Worm (Caenorhabditis elegans) whole organism, L4 larva: ENCODE data around the gene F41D9.2.

Source experiments
- F10B5.3 ChIP-seq: sonication (generic microtip); optimal IDR thresholded peaks from 2 replicates; lab custom pipeline; 2016; ENCODE audit warnings: mild to moderate bottlenecking, missing genetic modification characterization, missing compliant biosample characterization
- T26A8.4 ChIP-seq: fragments of 200-800 bp; sonication (Bioruptor generic); IDR thresholded peaks from 2 replicates; pipeline ENCODE4 v1.3.6; 2022; ENCODE audit warnings: missing genetic modification characterization, missing compliant biosample characterization
- ZK337.2 ChIP-seq: fragments of 200-800 bp; sonication (Bioruptor generic); IDR thresholded peaks from 2 replicates; pipeline ENCODE4 v1.3.6; 2022; ENCODE audit warnings: missing genetic modification reagents, missing genetic modification characterization, missing compliant biosample characterization
- aha-1 ChIP-seq: fragments of 150-350 bp; peaks from one replicate; lab custom pipeline; 2014; ENCODE audit warnings: missing biosample characterization, missing genetic modification characterization
- ceh-62 ChIP-seq: sonication (generic microtip); optimal IDR thresholded peaks from 2 replicates; lab custom pipeline; 2017; ENCODE audit warnings: missing biosample characterization, missing genetic modification characterization
- daf-16 ChIP-seq, 3 experiments: sonication (generic microtip); optimal IDR thresholded peaks; 2 replicates each; lab custom pipeline; 2016 to 2017; ENCODE audit warnings: missing genetic modification characterization in 3 of 3, missing genetic modification reagents in 3 of 3, mild to moderate bottlenecking in 2 of 3, missing compliant biosample characterization in 2 of 3, missing biosample characterization in 1 of 3, moderate library complexity in 1 of 3
- daf-8 ChIP-seq: fragments of 200-800 bp; sonication (Bioruptor generic); IDR thresholded peaks from 2 replicates; pipeline ENCODE4 v1.3.6; 2022; ENCODE audit warnings: missing genetic modification characterization, missing compliant biosample characterization
- dmd-6 ChIP-seq: fragments of 200-800 bp; sonication (Bioruptor generic); IDR thresholded peaks from 2 replicates; pipeline ENCODE4 v1.3.6; 2022; ENCODE audit warnings: missing genetic modification reagents, missing genetic modification characterization, missing compliant biosample characterization
- dpl-1 ChIP-seq: fragments of 150-350 bp; optimal IDR thresholded peaks from 2 replicates; lab custom pipeline; 2014; ENCODE audit warnings: missing biosample characterization, missing genetic modification reagents, missing genetic modification characterization
- dve-1 ChIP-seq: sonication (generic microtip); optimal IDR thresholded peaks from 2 replicates; lab custom pipeline; 2017; ENCODE audit warnings: antibody characterized with exemption, mild to moderate bottlenecking, missing genetic modification characterization, missing compliant biosample characterization; ENCODE audit not compliant: insufficient read depth
- fos-1 ChIP-seq: fragments of 150-350 bp; optimal IDR thresholded peaks from 2 replicates; lab custom pipeline; 2014; ENCODE audit warnings: missing biosample characterization, missing genetic modification characterization
- hif-1 ChIP-seq, 2 experiments: sonication (generic microtip); optimal IDR thresholded peaks; 2 replicates each; lab custom pipeline; 2016 to 2017; ENCODE audit warnings: missing compliant biosample characterization in 2 of 2, missing genetic modification characterization in 2 of 2, missing genetic modification reagents in 2 of 2, missing genotype in 2 of 2, mild to moderate bottlenecking in 1 of 2
- hlh-11 ChIP-seq: fragments of 200-800 bp; sonication (Bioruptor generic); optimal IDR thresholded peaks from 2 replicates; lab custom pipeline; 2018; ENCODE audit warnings: mild to moderate bottlenecking, missing genetic modification characterization, missing compliant biosample characterization
- hlh-30 ChIP-seq: sonication (generic microtip); optimal IDR thresholded peaks from 2 replicates; lab custom pipeline; 2017; ENCODE audit warnings: antibody characterized with exemption, mild to moderate bottlenecking, missing genetic modification characterization, missing compliant biosample characterization; ENCODE audit not compliant: insufficient read depth
- lim-7 ChIP-seq: fragments of 200-800 bp; sonication (Bioruptor generic); IDR thresholded peaks from 2 replicates; pipeline ENCODE4 v1.3.6; 2022; ENCODE audit warnings: missing genetic modification characterization, missing compliant biosample characterization
- lin-13 ChIP-seq: fragments of 150-350 bp; optimal IDR thresholded peaks from 2 replicates; lab custom pipeline; 2014; ENCODE audit warnings: missing biosample characterization, missing genetic modification reagents, missing genetic modification characterization
- lsy-2 ChIP-seq, 2 experiments: fragments of 150-350 bp in 1 of 2; sonication (generic microtip) in 1 of 2; optimal IDR thresholded peaks; 2 replicates each; lab custom pipeline; 2014 to 2017; ENCODE audit warnings: missing biosample characterization in 2 of 2, missing genetic modification characterization in 2 of 2
- mep-1 ChIP-seq: fragments of 150-350 bp; sonication (generic microtip); optimal IDR thresholded peaks from 3 replicates; lab custom pipeline; 2014; ENCODE audit warnings: missing biosample characterization, missing genetic modification characterization
- mes-2 ChIP-seq: sonication (generic microtip); optimal IDR thresholded peaks from 2 replicates; lab custom pipeline; 2016; ENCODE audit warnings: missing genotype, mild to moderate bottlenecking, missing genetic modification characterization, missing compliant biosample characterization; ENCODE audit not compliant: poor library complexity, severe bottlenecking
- mxl-2 ChIP-seq: fragments of 200-800 bp; sonication (Bioruptor generic); conservative IDR thresholded peaks from 2 replicates; pipeline ENCODE4 v1.3.6; 2022; ENCODE audit warnings: missing genetic modification reagents, missing genetic modification characterization, missing compliant biosample characterization
- mxl-3 ChIP-seq: fragments of 200-800 bp; sonication (Bioruptor generic); optimal IDR thresholded peaks from 2 replicates; lab custom pipeline; 2018; ENCODE audit warnings: mild to moderate bottlenecking, missing genetic modification characterization, missing compliant biosample characterization
- nhr-10 ChIP-seq: fragments of 150-350 bp; optimal IDR thresholded peaks from 2 replicates; lab custom pipeline; 2014; ENCODE audit warnings: missing biosample characterization, missing genetic modification characterization
- nhr-11 ChIP-seq: fragments of 150-350 bp; optimal IDR thresholded peaks from 2 replicates; lab custom pipeline; 2014; ENCODE audit warnings: missing biosample characterization, missing genetic modification characterization
- nhr-25 ChIP-seq: sonication (generic microtip); optimal IDR thresholded peaks from 2 replicates; lab custom pipeline; 2017; ENCODE audit warnings: missing genetic modification characterization, mild to moderate bottlenecking, missing compliant biosample characterization, antibody characterized with exemption, moderate library complexity, borderline replicate concordance; ENCODE audit not compliant: insufficient read depth
- nhr-28 ChIP-seq: fragments of 150-350 bp; optimal IDR thresholded peaks from 2 replicates; lab custom pipeline; 2014; ENCODE audit warnings: missing biosample characterization, missing genetic modification characterization
- nhr-6 ChIP-seq: fragments of 150-350 bp; optimal IDR thresholded peaks from 2 replicates; lab custom pipeline; 2014; ENCODE audit warnings: missing biosample characterization, missing genetic modification characterization
- nhr-76 ChIP-seq: fragments of 150-350 bp; optimal IDR thresholded peaks from 2 replicates; lab custom pipeline; 2014; ENCODE audit warnings: missing biosample characterization, missing genetic modification characterization
- nhr-77 ChIP-seq: fragments of 150-350 bp; optimal IDR thresholded peaks from 2 replicates; lab custom pipeline; 2014; ENCODE audit warnings: missing biosample characterization, missing genetic modification characterization
- pha-4 ChIP-seq, 2 experiments: fragments of 150-350 bp in 1 of 2; fragments of 200-800 bp in 1 of 2; sonication (Bioruptor generic) in 1 of 2; IDR thresholded peaks in 1 of 2; optimal IDR thresholded peaks in 1 of 2; 2 replicates each; pipeline versions ENCODE4 v1.3.6 to Lab custom; 2014 to 2022; ENCODE audit warnings: missing genetic modification characterization in 2 of 2, missing genetic modification reagents in 2 of 2, missing biosample characterization in 1 of 2, missing compliant biosample characterization in 1 of 2
- pqm-1 ChIP-seq: sonication (generic microtip); optimal IDR thresholded peaks from 2 replicates; lab custom pipeline; 2017; ENCODE audit warnings: missing biosample characterization, missing genetic modification characterization
- rbr-2 ChIP-seq: sonication (generic microtip); optimal IDR thresholded peaks from 2 replicates; lab custom pipeline; 2016; ENCODE audit warnings: missing genotype, missing genetic modification characterization, missing compliant biosample characterization
- saeg-2 ChIP-seq: fragments of 200-800 bp; sonication (Bioruptor generic); IDR thresholded peaks from 2 replicates; pipeline ENCODE4 v1.3.6; 2022; ENCODE audit warnings: missing genetic modification reagents, missing genetic modification characterization, missing compliant biosample characterization
- snpc-1.2 ChIP-seq: fragments of 200-800 bp; sonication (Bioruptor generic); IDR thresholded peaks from 2 replicates; pipeline ENCODE4 v1.3.6; 2022; ENCODE audit warnings: missing genetic modification reagents, missing genetic modification characterization, missing compliant biosample characterization
- zfp-3 ChIP-seq: fragments of 200-800 bp; sonication (Bioruptor generic); conservative IDR thresholded peaks from 2 replicates; pipeline ENCODE4 v1.3.6; 2022; ENCODE audit warnings: missing genetic modification reagents, missing genetic modification characterization, missing compliant biosample characterization
- zip-2 ChIP-seq: fragments of 150-350 bp; optimal IDR thresholded peaks from 2 replicates; lab custom pipeline; 2014; ENCODE audit warnings: missing biosample characterization, missing genetic modification characterization

The F41D9.2 gene

ce11 chrX:8428319-8428888, 43.7 kb upstream of the F41D9.2 start, which contains the start of gene F08F1.3:
TSS of gene F08F1.3 (plus strand) at chrX:8428838.
- TF ChIP-seq dve-1 (tag; lab: Kevin White, UChicago) = peak; percentile 78
- peak; percentile 29; the same call in 1 of the 2 replicates for TF ChIP-seq dmd-6 (GFP tag; lab: Robert Waterston, UW)
- peak; percentile 52 for TF ChIP-seq nhr-28 (tag; lab: Kevin White, UChicago)
- TF ChIP-seq pqm-1 (tag; lab: Kevin White, UChicago) = peak; percentile 80
- TF ChIP-seq daf-16 (GFP tag; optimal IDR thresholded peaks at IDR 0.05; lab: Kevin White, UChicago) = no peak
- TF ChIP-seq daf-16 (tag; optimal IDR thresholded peaks at IDR 0.05; lab: Kevin White, UChicago) = peak; percentile 83
- TF ChIP-seq snpc-1.2 (GFP tag; lab: Robert Waterston, UW) = no peak
- TF ChIP-seq zfp-3 (GFP tag; lab: Robert Waterston, UW) = no peak
- peak; percentile 21 for TF ChIP-seq hlh-11 (tag; lab: Kevin White, UChicago)
- TF ChIP-seq, all 104 proteins: peak for 6

- TF ChIP-seq daf-8 (GFP tag; lab: Robert Waterston, UW) (no peak), lin-13 (no peak), lim-7 (GFP tag; lab: Robert Waterston, UW) (no peak), mxl-2 (GFP tag; lab: Robert Waterston, UW) (no peak), aha-1 (tag; lab: Kevin White, UChicago) (peak; percentile 72), ZK337.2 (no peak), daf-16 (GFP tag; optimal IDR thresholded peaks at IDR 0.05; lab: Kevin White, UChicago) (no peak), daf-16 (tag; optimal IDR thresholded peaks at IDR 0.05; lab: Kevin White, UChicago) (no peak)
These were observed 41.5 kb upstream of the F41D9.2 start for ce11 chrX:8426160-8426712.

- TF ChIP-seq nhr-28 (tag; lab: Kevin White, UChicago) (peak; percentile 4), dpl-1 (no peak), nhr-25 (tag; lab: Kevin White, UChicago) (peak; percentile 52), mep-1 (tag; lab: Kevin White, UChicago) (no peak)
These were observed 39.5 kb upstream of the F41D9.2 start for ce11 chrX:8424286-8424685.

- TF ChIP-seq nhr-77 (tag; lab: Kevin White, UChicago) (no peak), saeg-2 (GFP tag; lab: Robert Waterston, UW) (no peak), nhr-6 (tag; lab: Kevin White, UChicago) (peak; percentile 9), nhr-11 (no peak), ceh-62 (tag; lab: Kevin White, UChicago) (no peak), nhr-76 (no peak), dve-1 (tag; lab: Kevin White, UChicago) (peak; percentile 4), mes-2 (tag; lab: Kevin White, UChicago) (peak; percentile 3)
These were observed 38.9 kb upstream of the F41D9.2 start, which contains the start of gene tth-1 for ce11 chrX:8423633-8424032. TSS of gene tth-1 (minus strand) at chrX:8423733.

ce11 chrX:8423199-8423598, 38.5 kb upstream of the F41D9.2 start:
- no peak for TF ChIP-seq nhr-10
- TF ChIP-seq fos-1 (tag; lab: Kevin White, UChicago) = no peak
- TF ChIP-seq daf-16 (GFP tag; optimal IDR thresholded peaks at IDR 0.05; lab: Kevin White, UChicago) = no peak
- peak; percentile 88 for TF ChIP-seq daf-16 (tag; optimal IDR thresholded peaks at IDR 0.05; lab: Kevin White, UChicago)
- peak; percentile 52 for TF ChIP-seq hlh-30 (tag; lab: Kevin White, UChicago)
- peak; percentile 44 for TF ChIP-seq dve-1 (tag; lab: Kevin White, UChicago)
- peak; percentile 31 for TF ChIP-seq nhr-77 (tag; lab: Kevin White, UChicago)
- TF ChIP-seq pqm-1 (tag; lab: Kevin White, UChicago) = peak; percentile 27
- peak; percentile 53 for TF ChIP-seq nhr-28 (tag; lab: Kevin White, UChicago)

- TF ChIP-seq rbr-2 (tag; lab: Kevin White, UChicago) = peak; percentile 40
- TF ChIP-seq mep-1 (tag; lab: Kevin White, UChicago) = peak; percentile 74
- no peak for TF ChIP-seq mxl-3
- TF ChIP-seq nhr-77 (tag; lab: Kevin White, UChicago) = peak; percentile 9
- TF ChIP-seq pha-4 (GFP tag; IDR thresholded peaks at IDR 0.05; lab: Robert Waterston, UW) = 0 out of 2 replicates have a peak, but pooled peaks have one; percentile 9
- peak; percentile 68 for TF ChIP-seq pha-4 (tag; optimal IDR thresholded peaks at IDR 0.05; lab: Kevin White, UChicago)
- 0 out of 2 replicates have a peak, but pooled peaks have one; percentile 19 for TF ChIP-seq T26A8.4
- no peak for TF ChIP-seq daf-16 (GFP tag; optimal IDR thresholded peaks at IDR 0.05; lab: Kevin White, UChicago)
- TF ChIP-seq daf-16 (tag; optimal IDR thresholded peaks at IDR 0.05; lab: Kevin White, UChicago) = peak; percentile 51
- TF ChIP-seq F10B5.3 (tag; lab: Kevin White, UChicago) = peak; percentile 37
- peak; percentile 98 for TF ChIP-seq aha-1 (tag; lab: Kevin White, UChicago)
- peak; percentile 32 for TF ChIP-seq hlh-11 (tag; lab: Kevin White, UChicago)
- peak; percentile 26 for TF ChIP-seq lin-13
- peak in 1 of 2 experiments; percentile 47 for TF ChIP-seq hif-1 (tag; optimal IDR thresholded peaks at IDR 0.05; lab: Kevin White, UChicago)
- peak; percentile 56 for TF ChIP-seq hlh-30 (tag; lab: Kevin White, UChicago)
- peak in 1 of 2 experiments; percentile 73 for TF ChIP-seq lsy-2 (tag; optimal IDR thresholded peaks at IDR 0.05; lab: Kevin White, UChicago)
- no peak for TF ChIP-seq zip-2 (tag; lab: Kevin White, UChicago)
These were observed 37.3 kb upstream of the F41D9.2 start, which contains the start of gene tag-123 for ce11 chrX:8422020-8422419. TSS of gene tag-123 (minus strand) at chrX:8422055.
